Fruit fly (Drosophila melanogaster): ENCODE data around the gene CG32270.

CG32270 gene

DNA sequence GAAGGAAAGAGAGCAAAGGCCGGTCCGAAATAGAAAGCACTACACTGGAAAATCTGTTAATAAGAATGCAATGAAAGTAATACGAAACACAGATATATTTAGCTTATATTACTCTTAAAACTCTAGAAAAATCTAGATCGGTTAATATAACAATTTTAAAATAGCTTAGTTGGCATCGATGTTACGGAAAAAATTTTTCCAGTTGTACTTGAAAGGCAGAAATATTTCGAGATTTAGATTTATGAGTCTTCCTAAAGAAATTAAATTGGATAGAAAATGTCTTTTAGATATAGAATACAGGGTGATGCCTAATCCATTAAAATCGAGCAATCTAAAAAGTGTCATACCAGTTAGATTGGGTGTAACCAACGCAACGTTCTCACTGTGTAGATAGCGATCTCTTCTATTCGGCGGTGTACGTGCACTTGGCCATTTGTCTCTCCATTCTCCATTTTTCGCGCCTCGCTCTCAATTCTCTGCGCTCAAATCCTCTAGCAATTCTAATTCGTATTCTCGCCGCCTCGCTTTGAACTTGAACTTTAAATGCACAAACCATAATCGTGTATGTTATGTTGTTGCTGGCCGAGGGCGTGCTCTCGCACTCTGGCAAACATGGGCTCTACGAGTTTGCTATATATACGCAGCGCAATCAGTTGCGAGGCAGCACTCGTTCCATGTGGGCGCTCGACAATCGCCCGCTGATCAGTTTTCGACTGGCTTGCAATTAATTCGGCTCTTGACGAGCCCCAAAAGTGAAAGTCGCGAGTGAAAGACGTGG, 41.4 kb upstream of the CG32270 start (continued):
- TF ChIP-seq sug (tag; optimal IDR thresholded peaks at IDR 0.05) (peak; percentile 92), mam (GFP tag; optimal IDR thresholded peaks at IDR 0.05) (peak; percentile 95), CG18262 (tag; optimal IDR thresholded peaks at IDR 0.05) (peak; percentile 98), CG1792 (GFP tag; optimal IDR thresholded peaks at IDR 0.05) (peak; percentile 91), CG11085 (GFP tag; IDR thresholded peaks at IDR 0.05) (peak; percentile 72; the same call in 1 of the 2 replicates), ERR (GFP tag; optimal IDR thresholded peaks at IDR 0.05) (peak; percentile 90), ro (GFP tag; IDR thresholded peaks at IDR 0.05) (peak; percentile 69), Oaz (GFP tag; IDR thresholded peaks at IDR 0.05) (peak; percentile 66), CG12155 (GFP tag; optimal IDR thresholded peaks at IDR 0.05) (peak; percentile 89), E2f1 (GFP tag; IDR thresholded peaks at IDR 0.05) (peak; percentile 79; the same call in 1 of the 2 replicates), schlank (tag; optimal IDR thresholded peaks at IDR 0.05) (peak; percentile 76), CG18619 (GFP tag; optimal IDR thresholded peaks at IDR 0.05) (peak; percentile 97), CG11723 (GFP tag; optimal IDR thresholded peaks at IDR 0.05) (peak; percentile 96), NFAT (GFP tag; IDR thresholded peaks at IDR 0.05) (peak; percentile 83), zf30C (GFP tag; optimal IDR thresholded peaks at IDR 0.05) (peak; percentile 91), CG10267 (tag; optimal IDR thresholded peaks at IDR 0.05) (peak; percentile 89), sr (GFP tag; IDR thresholded peaks at IDR 0.05) (no peak), seq (GFP tag; IDR thresholded peaks at IDR 0.05) (peak; percentile 82), CG4404 (GFP tag; IDR thresholded peaks at IDR 0.05) (peak; percentile 79), CG2116 (GFP tag; optimal IDR thresholded peaks at IDR 0.05) (peak; percentile 68), CG31224 (GFP tag; IDR thresholded peaks at IDR 0.05) (peak; percentile 70), lmd (GFP tag; IDR thresholded peaks at IDR 0.05) (peak; percentile 93), CG18764 (GFP tag; optimal IDR thresholded peaks at IDR 0.05) (peak; percentile 88), Myb (GFP tag; optimal IDR thresholded peaks at IDR 0.05) (peak; percentile 85), h (optimal IDR thresholded peaks at IDR 0.05) (no peak), tna (GFP tag; IDR thresholded peaks at IDR 0.05; ENCODE audit: partially characterized antibody) (peak; percentile 58; the same call in 1 of the 2 replicates), CG3838 (GFP tag; optimal IDR thresholded peaks at IDR 0.05) (peak; percentile 90), CG13123 (GFP tag; optimal IDR thresholded peaks at IDR 0.05) (peak; percentile 85), tup (GFP tag; optimal IDR thresholded peaks at IDR 0.05) (peak; percentile 71), p53 (GFP tag; optimal IDR thresholded peaks at IDR 0.05) (peak; percentile 65)

dm6 chr3L:3249664-3249996, 40.8 kb upstream of the CG32270 start:
- TF ChIP-seq Sin3A (optimal IDR thresholded peaks at IDR 0.05) (no peak), sob (GFP tag; IDR thresholded peaks at IDR 0.05) (no peak), CG9876 (GFP tag; optimal IDR thresholded peaks at IDR 0.05) (no peak), dysf (GFP tag; IDR thresholded peaks at IDR 0.05) (no peak), CG2129 (GFP tag; IDR thresholded peaks at IDR 0.05; ENCODE audit: partially characterized antibody) (no peak), CG17829 (tag; optimal IDR thresholded peaks at IDR 0.05) (no peak), Blimp-1 (GFP tag; optimal IDR thresholded peaks at IDR 0.05) (peak; percentile 96)

DNA sequence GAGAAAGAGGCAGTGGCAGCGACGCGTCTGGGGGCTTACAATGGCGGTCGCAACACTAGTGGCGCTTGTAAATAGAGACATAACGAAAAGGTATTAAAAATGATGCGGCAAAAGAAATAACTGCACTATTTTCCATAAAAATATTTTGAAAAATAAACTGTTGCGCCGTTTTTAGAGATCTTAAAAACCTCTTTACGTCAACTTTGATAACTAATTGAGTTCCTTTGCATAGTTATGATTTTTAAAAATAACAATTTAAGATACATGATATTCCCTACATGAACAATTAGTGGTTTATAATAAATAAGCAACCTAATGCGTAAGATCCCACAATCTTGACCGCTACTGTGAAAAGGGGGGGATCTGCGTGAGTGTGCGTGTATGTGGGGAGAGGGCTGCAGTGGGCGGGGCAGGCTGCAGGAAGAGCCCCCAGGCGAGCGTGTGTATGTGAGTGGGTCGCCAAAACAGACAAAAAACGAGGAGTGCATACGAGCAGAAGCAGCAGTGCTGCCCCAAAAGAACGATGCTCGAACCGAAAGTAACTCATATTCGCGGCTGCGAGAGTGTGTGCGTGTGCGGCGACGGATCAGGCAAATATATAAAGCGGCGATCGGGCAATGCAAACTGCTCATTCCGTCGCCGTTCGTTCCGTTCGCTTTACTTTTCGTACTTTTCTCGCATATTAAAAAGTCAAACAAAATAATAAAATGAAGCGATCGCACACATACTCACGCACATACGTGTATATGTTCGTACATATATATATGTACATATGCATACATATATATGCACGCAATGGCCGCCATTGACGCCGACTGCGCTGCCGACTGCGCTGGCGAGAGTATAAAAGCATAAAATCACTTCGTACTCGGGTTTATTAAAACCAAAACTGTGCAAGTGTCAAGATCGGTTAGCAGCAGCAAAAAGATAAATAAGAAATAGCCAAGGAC, 40.2 kb upstream of the CG32270 start:
- TF ChIP-seq ERR (GFP tag; optimal IDR thresholded peaks at IDR 0.05) (no peak), fd102C (GFP tag; optimal IDR thresholded peaks at IDR 0.05) (no peak), CG2202 (tag; optimal IDR thresholded peaks at IDR 0.05) (no peak), CG12219 (GFP tag; optimal IDR thresholded peaks at IDR 0.05) (peak; percentile 38), wor (GFP tag; IDR thresholded peaks at IDR 0.05) (peak; percentile 49), disco-r (GFP tag; optimal IDR thresholded peaks at IDR 0.05) (no peak), Eip74EF (GFP tag; optimal IDR thresholded peaks at IDR 0.05) (no peak), CG18599 (GFP tag; optimal IDR thresholded peaks at IDR 0.05) (peak; percentile 20), CG1529 (GFP tag; optimal IDR thresholded peaks at IDR 0.05) (peak; percentile 39), dimm (GFP tag; IDR thresholded peaks at IDR 0.05) (no peak), H15 (GFP tag; IDR thresholded peaks at IDR 0.05) (no peak), Blimp-1 (GFP tag; optimal IDR thresholded peaks at IDR 0.05) (peak; percentile 36), al (GFP tag; IDR thresholded peaks at IDR 0.05) (no peak)
